Fruit fly (Drosophila melanogaster): ENCODE data around the gene CG5043.

DNA sequence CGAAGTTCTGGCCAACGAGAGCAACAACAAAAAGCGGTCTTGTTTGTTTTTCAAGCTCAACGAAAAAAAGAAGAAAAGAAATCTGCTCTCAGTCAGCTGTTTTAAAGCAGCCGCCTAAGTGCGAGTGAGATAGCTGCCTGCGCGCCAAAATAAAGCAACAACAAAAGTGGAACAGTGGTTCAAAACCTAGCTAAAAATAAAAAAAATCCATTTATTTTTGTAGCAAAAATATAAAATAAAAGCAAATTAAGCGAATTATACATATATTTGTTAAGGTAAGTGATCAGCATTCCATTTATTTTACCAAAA lies 48.5 kb upstream of the CG5043 start:
- TF ChIP-seq CG8478 (optimal IDR thresholded peaks at IDR 0.05) (no peak), CTCF (optimal IDR thresholded peaks at IDR 0.05) (no peak)

Data from S2 (cell line).